Fruit fly (Drosophila melanogaster) whole organism, embryonic: ENCODE measurements around the gene Xe7.
A peak's percentile ranks its signal among the peaks of the same experiment; 100 is the strongest.

Experiments used
- Adf1 ChIP-seq: fragments of 200-800 bp; sonication (Bioruptor generic); IDR thresholded peaks from 2 replicates; pipeline ENCODE4 v1.3.6; 2022; ENCODE audit warnings: missing biosample characterization, missing genetic modification characterization
- CG10431 ChIP-seq: fragments of 200-800 bp; sonication (Bioruptor generic); optimal IDR thresholded peaks from 3 replicates; lab custom pipeline; 2018; ENCODE audit warnings: missing biosample characterization, mild to moderate bottlenecking, missing genetic modification characterization
- CG10543 ChIP-seq: fragments of 200-800 bp; sonication (Bioruptor generic); optimal IDR thresholded peaks from 3 replicates; lab custom pipeline; 2017; ENCODE audit warnings: missing biosample characterization, mild to moderate bottlenecking, missing genetic modification characterization, moderate library complexity
- CG11504 ChIP-seq: fragments of 200-800 bp; sonication (Bioruptor generic); optimal IDR thresholded peaks from 3 replicates; lab custom pipeline; 2019; ENCODE audit warnings: missing biosample characterization, mild to moderate bottlenecking, missing genetic modification characterization, moderate library complexity
- CG12236 ChIP-seq: fragments of 200-800 bp; sonication (Bioruptor generic); optimal IDR thresholded peaks from 2 replicates; lab custom pipeline; 2016; ENCODE audit warnings: missing biosample characterization, missing genetic modification characterization
- CG12391 ChIP-seq: fragments of 200-800 bp; sonication (Bioruptor generic); optimal IDR thresholded peaks from 3 replicates; lab custom pipeline; 2018; ENCODE audit warnings: missing biosample characterization, mild to moderate bottlenecking, missing genetic modification characterization, moderate library complexity
- CG12769 ChIP-seq: fragments of 200-800 bp; sonication (Bioruptor generic); optimal IDR thresholded peaks from 2 replicates; lab custom pipeline; 2019; ENCODE audit warnings: missing biosample characterization, mild to moderate bottlenecking, missing genetic modification characterization, moderate library complexity
- CG13424 ChIP-seq: fragments of 200-800 bp; sonication (Bioruptor generic); optimal IDR thresholded peaks from 2 replicates; lab custom pipeline; 2019; ENCODE audit warnings: missing biosample characterization, mild to moderate bottlenecking, missing genetic modification characterization, moderate library complexity
- CG15479 ChIP-seq: fragments of 200-800 bp; sonication (Bioruptor generic); optimal IDR thresholded peaks from 3 replicates; lab custom pipeline; 2019; ENCODE audit warnings: missing biosample characterization, mild to moderate bottlenecking, missing genetic modification characterization, moderate library complexity
- CG17361 ChIP-seq: fragments of 200-800 bp; sonication (Bioruptor generic); IDR thresholded peaks from 3 replicates; pipeline ENCODE4 v1.3.6; 2022; ENCODE audit warnings: missing biosample characterization, missing genetic modification characterization
- CG1792 ChIP-seq: fragments of 200-800 bp; sonication (Bioruptor generic); optimal IDR thresholded peaks from 2 replicates; lab custom pipeline; 2016; ENCODE audit warnings: missing biosample characterization, missing genetic modification characterization
- CG18011 ChIP-seq: fragments of 200-800 bp; sonication (Bioruptor generic); optimal IDR thresholded peaks from 2 replicates; lab custom pipeline; 2017; ENCODE audit warnings: missing biosample characterization, missing genetic modification characterization, mild to moderate bottlenecking, moderate library complexity, missing genotype
- CG4282 ChIP-seq: fragments of 200-800 bp; sonication (Bioruptor generic); optimal IDR thresholded peaks from 2 replicates; lab custom pipeline; 2016; ENCODE audit warnings: missing biosample characterization, missing genetic modification characterization
- CG43689 ChIP-seq: fragments of 200-800 bp; sonication (Bioruptor generic); IDR thresholded peaks from 2 replicates; pipeline ENCODE4 v1.3.6; 2022; ENCODE audit warnings: missing biosample characterization, missing genetic modification characterization
- CG4617 ChIP-seq: fragments of 200-800 bp; sonication (Bioruptor generic); optimal IDR thresholded peaks from 3 replicates; lab custom pipeline; 2016; ENCODE audit warnings: missing biosample characterization, missing genetic modification characterization, borderline replicate concordance
- CG5245 ChIP-seq: fragments of 200-800 bp; sonication (Bioruptor generic); optimal IDR thresholded peaks from 3 replicates; lab custom pipeline; 2016; ENCODE audit warnings: missing biosample characterization, missing genetic modification characterization
- CG6683 ChIP-seq: fragments of 200-800 bp; sonication (Bioruptor generic); optimal IDR thresholded peaks from 2 replicates; lab custom pipeline; 2017; ENCODE audit warnings: missing biosample characterization, mild to moderate bottlenecking, missing genetic modification characterization, missing genetic modification reagents
- CG7963 ChIP-seq: fragments of 200-800 bp; sonication (Bioruptor generic); IDR thresholded peaks from 3 replicates; pipeline ENCODE4 v1.3.6; 2022; ENCODE audit warnings: missing biosample characterization, missing genetic modification characterization; ENCODE audit not compliant: partially characterized antibody
- CG9797 ChIP-seq: fragments of 200-800 bp; sonication (Bioruptor generic); optimal IDR thresholded peaks from 3 replicates; lab custom pipeline; 2018; ENCODE audit warnings: missing biosample characterization, mild to moderate bottlenecking, missing genetic modification characterization
- Dll ChIP-seq: fragments of 200-800 bp; sonication (Bioruptor generic); IDR thresholded peaks from 4 replicates; pipeline ENCODE4 v1.3.6; 2022; ENCODE audit warnings: missing biosample characterization, missing genetic modification characterization; ENCODE audit not compliant: partially characterized antibody
- Ets65A ChIP-seq: fragments of 200-800 bp; sonication (Bioruptor generic); peaks from one replicate; lab custom pipeline; 2016; ENCODE audit warnings: missing biosample characterization, missing genetic modification characterization
- HHEX ChIP-seq: fragments of 200-800 bp; sonication (Bioruptor generic); optimal IDR thresholded peaks from 3 replicates; lab custom pipeline; 2017; ENCODE audit warnings: missing biosample characterization, mild to moderate bottlenecking, missing genetic modification characterization, missing genetic modification reagents
- HmgZ ChIP-seq: fragments of 200-800 bp; sonication (Bioruptor generic); optimal IDR thresholded peaks from 2 replicates; lab custom pipeline; 2018; ENCODE audit warnings: missing biosample characterization, mild to moderate bottlenecking, missing genetic modification characterization
- Hr3 ChIP-seq: fragments of 200-800 bp; sonication (Bioruptor generic); optimal IDR thresholded peaks from 3 replicates; lab custom pipeline; 2016; ENCODE audit warnings: missing biosample characterization, missing genetic modification characterization
- Hr39 ChIP-seq: fragments of >200 bp; optimal IDR thresholded peaks from 2 replicates; lab custom pipeline; 2017
- Hr51 ChIP-seq, 2 experiments: fragments of 200-800 bp; sonication (Bioruptor generic); optimal IDR thresholded peaks; 2 replicates in 1 of 2; 3 replicates in 1 of 2; lab custom pipeline; 2016 to 2018; ENCODE audit warnings: missing biosample characterization in 2 of 2, missing genetic modification characterization in 2 of 2, mild to moderate bottlenecking in 1 of 2, moderate library complexity in 1 of 2
- Optix ChIP-seq: fragments of 200-800 bp; sonication (Bioruptor generic); IDR thresholded peaks from 3 replicates; pipeline ENCODE4 v1.3.6; 2022; ENCODE audit warnings: missing biosample characterization, missing genetic modification characterization
- TFAM ChIP-seq: fragments of 200-800 bp; sonication (Bioruptor generic); optimal IDR thresholded peaks from 2 replicates; lab custom pipeline; 2017; ENCODE audit warnings: missing biosample characterization, missing genetic modification characterization, inconsistent platforms
- Trl ChIP-seq, 3 experiments: fragments of >200 bp in 2 of 3; fragments of 200-800 bp in 1 of 3; sonication (Bioruptor generic) in 1 of 3; optimal IDR thresholded peaks; 2 replicates in 1 of 3; 3 replicates in 2 of 3; lab custom pipeline; 2016 to 2017; ENCODE audit warnings: missing biosample characterization in 1 of 3, missing genetic modification characterization in 1 of 3
- Vsx1 ChIP-seq: fragments of 200-800 bp; sonication (Bioruptor generic); optimal IDR thresholded peaks from 2 replicates; lab custom pipeline; 2017; ENCODE audit warnings: missing biosample characterization, mild to moderate bottlenecking, missing genetic modification characterization, missing genetic modification reagents
- Xbp1 ChIP-seq: fragments of 200-800 bp; sonication (Bioruptor generic); optimal IDR thresholded peaks from 3 replicates; lab custom pipeline; 2016; ENCODE audit warnings: missing biosample characterization, mild to moderate bottlenecking, missing genetic modification characterization
- bcd ChIP-seq: fragments of 200-800 bp; sonication (Bioruptor generic); optimal IDR thresholded peaks from 2 replicates; lab custom pipeline; 2017; ENCODE audit warnings: missing biosample characterization, mild to moderate bottlenecking, missing genetic modification characterization
- btn ChIP-seq: fragments of 200-800 bp; sonication (Bioruptor generic); optimal IDR thresholded peaks from 2 replicates; lab custom pipeline; 2016; ENCODE audit warnings: missing biosample characterization, missing genetic modification characterization
- cato ChIP-seq: fragments of 200-800 bp; sonication (Bioruptor generic); optimal IDR thresholded peaks from 2 replicates; lab custom pipeline; 2016; ENCODE audit warnings: missing biosample characterization, missing genetic modification characterization, borderline replicate concordance
- chif ChIP-seq, 2 experiments: fragments of 200-800 bp; sonication (Bioruptor generic); optimal IDR thresholded peaks; 3 replicates each; lab custom pipeline; 2016; ENCODE audit warnings: missing biosample characterization in 2 of 2, missing genetic modification characterization in 2 of 2
- fd96Cb ChIP-seq: fragments of 200-800 bp; sonication (Bioruptor generic); optimal IDR thresholded peaks from 2 replicates; lab custom pipeline; 2018; ENCODE audit warnings: missing biosample characterization, mild to moderate bottlenecking, missing genetic modification characterization, moderate library complexity
- gro ChIP-seq: fragments of 200-800 bp; sonication (Bioruptor generic); optimal IDR thresholded peaks from 2 replicates; lab custom pipeline; 2016; ENCODE audit warnings: missing biosample characterization, missing genetic modification characterization
- gsb ChIP-seq: fragments of 200-800 bp; sonication (Bioruptor generic); IDR thresholded peaks from 2 replicates; pipeline ENCODE4 v1.3.6; 2022; ENCODE audit warnings: missing biosample characterization, missing genetic modification characterization
- gt ChIP-seq: fragments of 200-800 bp; sonication (Bioruptor generic); IDR thresholded peaks from 2 replicates; pipeline ENCODE4 v1.3.6; 2022; ENCODE audit warnings: missing biosample characterization, missing genetic modification characterization
- lola ChIP-seq, 3 experiments: fragments of >200 bp in 2 of 3; fragments of 200-800 bp in 1 of 3; sonication (Bioruptor generic) in 1 of 3; optimal IDR thresholded peaks; 2 replicates each; lab custom pipeline; 2017 to 2019; ENCODE audit warnings: missing biosample characterization in 3 of 3, missing genetic modification characterization in 3 of 3, mild to moderate bottlenecking in 1 of 3, moderate library complexity in 1 of 3
- mld ChIP-seq: fragments of 200-800 bp; sonication (Bioruptor generic); IDR thresholded peaks from 3 replicates; pipeline ENCODE4 v1.3.6; 2022; ENCODE audit warnings: missing biosample characterization, missing genetic modification characterization; ENCODE audit not compliant: partially characterized antibody
- oc ChIP-seq: fragments of 200-800 bp; sonication (Bioruptor generic); optimal IDR thresholded peaks from 2 replicates; lab custom pipeline; 2018; ENCODE audit warnings: missing biosample characterization, mild to moderate bottlenecking, missing genetic modification characterization, moderate library complexity
- salm ChIP-seq: fragments of 200-800 bp; sonication (Bioruptor generic); optimal IDR thresholded peaks from 2 replicates; lab custom pipeline; 2018; ENCODE audit warnings: missing biosample characterization, mild to moderate bottlenecking, missing genetic modification characterization
- sens ChIP-seq: fragments of 200-800 bp; sonication (Bioruptor generic); peaks from one replicate; lab custom pipeline; 2016; ENCODE audit warnings: missing biosample characterization, missing genetic modification characterization
- tap ChIP-seq: fragments of 200-800 bp; optimal IDR thresholded peaks from 3 replicates; lab custom pipeline; 2019; ENCODE audit warnings: missing biosample characterization, mild to moderate bottlenecking, missing genetic modification characterization, moderate library complexity
- ttk ChIP-seq: fragments of 200-800 bp; sonication (Bioruptor generic); IDR thresholded peaks from 2 replicates; pipeline ENCODE4 v2.1.2; 2022; ENCODE audit warnings: missing biosample characterization, missing genetic modification characterization
- unpg ChIP-seq: fragments of 200-800 bp; sonication (Bioruptor generic); optimal IDR thresholded peaks from 3 replicates; lab custom pipeline; 2018; ENCODE audit warnings: missing biosample characterization, mild to moderate bottlenecking, missing genetic modification characterization, moderate library complexity
- vnd ChIP-seq: fragments of 200-800 bp; sonication (Bioruptor generic); IDR thresholded peaks from 3 replicates; pipeline ENCODE4 v1.3.6; 2022; ENCODE audit warnings: missing biosample characterization, missing genetic modification characterization; ENCODE audit not compliant: partially characterized antibody
- wor ChIP-seq: fragments of 200-800 bp; sonication (Bioruptor generic); IDR thresholded peaks from 2 replicates; pipeline ENCODE4 v1.3.6; 2022; ENCODE audit warnings: missing biosample characterization, missing genetic modification characterization

The Xe7 gene

dm6 chr3R:5654692-5655181, 14.4 kb downstream of the Xe7 start, which contains the start of the genes elm and MED27 (continued):
- TF ChIP-seq tap (tag; lab: Kevin White, UChicago) (peak; percentile 62), CG10543 (GFP tag; lab: Kevin White, UChicago) (peak; percentile 94), mld (peak; percentile 72), CG12769 (peak; percentile 85), Optix (peak; percentile 84; the same call in 2 of the 3 replicates), HmgZ (tag; lab: Kevin White, UChicago) (peak; percentile 95), HHEX (GFP tag; lab: Kevin White, UChicago) (peak; percentile 87), CG43689 (GFP tag; lab: Robert Waterston, UW) (0 out of 2 replicates have a peak, but pooled peaks have one; percentile 52), CG12236 (GFP tag; lab: Kevin White, UChicago) (peak; percentile 60), fd96Cb (tag; lab: Kevin White, UChicago) (peak; percentile 88), Dll (GFP tag; lab: Robert Waterston, UW) (peak; percentile 98), Xbp1 (GFP tag; lab: Kevin White, UChicago) (peak; percentile 98), sens (peak; percentile 99), CG4282 (GFP tag; lab: Kevin White, UChicago) (peak; percentile 86), CG12391 (tag; lab: Kevin White, UChicago) (peak; percentile 95), CG18011 (GFP tag; lab: Kevin White, UChicago) (peak; percentile 84), ttk (GFP tag; lab: Robert Waterston, UW) (peak; percentile 89), unpg (GFP tag; lab: Kevin White, UChicago) (peak; percentile 90), CG10431 (GFP tag; lab: Kevin White, UChicago) (peak; percentile 55), CG5245 (peak; percentile 88), Trl (optimal IDR thresholded peaks at IDR 0.05; lab: Kevin White, UChicago) (no peak), Trl (GFP tag; optimal IDR thresholded peaks at IDR 0.05; lab: Kevin White, UChicago) (peak; percentile 93), CG4617 (GFP tag; lab: Kevin White, UChicago) (peak; percentile 91), salm (tag; lab: Kevin White, UChicago) (peak; percentile 76), gt (GFP tag; lab: Robert Waterston, UW) (peak; percentile 85), btn (GFP tag; lab: Kevin White, UChicago) (peak; percentile 71), oc (tag; lab: Kevin White, UChicago) (peak; percentile 67), CG17361 (GFP tag; lab: Robert Waterston, UW) (peak; percentile 95), TFAM (GFP tag; lab: Kevin White, UChicago) (peak; percentile 62), gsb (GFP tag; lab: Robert Waterston, UW) (peak; percentile 79), CG7963 (GFP tag; lab: Robert Waterston, UW) (peak; percentile 58; the same call in 1 of the 3 replicates), gro (GFP tag; lab: Kevin White, UChicago) (peak; percentile 89), Hr3 (peak; percentile 95), Vsx1 (no peak), vnd (GFP tag; lab: Robert Waterston, UW) (peak; percentile 93), lola (GFP tag; optimal IDR thresholded peaks at IDR 0.05; lab: Kevin White, UChicago) (peak in 1 of 3 experiments; percentile 93), CG13424 (tag; lab: Kevin White, UChicago) (peak; percentile 95), bcd (GFP tag; lab: Kevin White, UChicago) (peak; percentile 93), CG1792 (GFP tag; lab: Kevin White, UChicago) (peak; percentile 73), CG15479 (GFP tag; lab: Kevin White, UChicago) (peak; percentile 22), Hr39 (lab: Kevin White, UChicago) (no peak), CG6683 (peak; percentile 52), Adf1 (GFP tag; lab: Robert Waterston, UW) (peak; percentile 74), Hr51 (GFP tag; optimal IDR thresholded peaks at IDR 0.05; lab: Kevin White, UChicago) (peak; percentile 88 to 92), CG11504 (tag; lab: Kevin White, UChicago) (peak; percentile 89), cato (GFP tag; lab: Kevin White, UChicago) (peak; percentile 91), wor (GFP tag; lab: Robert Waterston, UW) (peak; percentile 89), CG9797 (GFP tag; lab: Kevin White, UChicago) (peak; percentile 95), chif (GFP tag; optimal IDR thresholded peaks at IDR 0.05; lab: Kevin White, UChicago) (peak; percentile 92 to 95), Ets65A (peak; percentile 100)
